Worm (Caenorhabditis elegans) whole organism, early embryonic: ENCODE results near the gene C14F11.7.

ENCODE experiments used
- ama-1 ChIP-seq: fragments of 150-350 bp; optimal IDR thresholded peaks from 2 replicates; lab custom pipeline; 2014
- hmbx-1 ChIP-seq: sonication (generic microtip); optimal IDR thresholded peaks from 2 replicates; lab custom pipeline; 2016; ENCODE audit warnings: mild to moderate bottlenecking, missing genetic modification characterization, missing compliant biosample characterization
- hnd-1 ChIP-seq: sonication (generic microtip); optimal IDR thresholded peaks from 2 replicates; lab custom pipeline; 2016; ENCODE audit warnings: missing genetic modification characterization, missing compliant biosample characterization
- pes-1 ChIP-seq: fragments of 200-800 bp; sonication (Bioruptor generic); IDR thresholded peaks from 2 replicates; pipeline ENCODE4 v1.3.6; 2022; ENCODE audit warnings: missing genetic modification reagents, missing genetic modification characterization, missing compliant biosample characterization

- no peak for TF ChIP-seq ama-1
- TF ChIP-seq hmbx-1 = no peak
- TF ChIP-seq pes-1 (GFP tag; lab: Robert Waterston, UW) = no peak
- TF ChIP-seq hnd-1 (tag; lab: Kevin White, UChicago) = no peak
Observed at ce11 chrX:6206305-6206704, 2.1 kb downstream of the C14F11.7 start, which contains the start of gene mtp-18.
